Worm (Caenorhabditis elegans) whole organism, L3 larva: ENCODE data around the gene ppm-2.

Source experiments
- ceh-82 ChIP-seq: fragments of 150-350 bp; optimal IDR thresholded peaks from 2 replicates; lab custom pipeline; 2014; ENCODE audit warnings: missing biosample characterization, missing genetic modification characterization
- nhr-237 ChIP-seq: fragments of 150-350 bp; optimal IDR thresholded peaks from 2 replicates; lab custom pipeline; 2014; ENCODE audit warnings: missing biosample characterization, missing genetic modification characterization
- snpc-4 ChIP-seq: fragments of 150-350 bp; optimal IDR thresholded peaks from 2 replicates; lab custom pipeline; 2014; ENCODE audit warnings: missing biosample characterization, missing genetic modification characterization

DNA sequence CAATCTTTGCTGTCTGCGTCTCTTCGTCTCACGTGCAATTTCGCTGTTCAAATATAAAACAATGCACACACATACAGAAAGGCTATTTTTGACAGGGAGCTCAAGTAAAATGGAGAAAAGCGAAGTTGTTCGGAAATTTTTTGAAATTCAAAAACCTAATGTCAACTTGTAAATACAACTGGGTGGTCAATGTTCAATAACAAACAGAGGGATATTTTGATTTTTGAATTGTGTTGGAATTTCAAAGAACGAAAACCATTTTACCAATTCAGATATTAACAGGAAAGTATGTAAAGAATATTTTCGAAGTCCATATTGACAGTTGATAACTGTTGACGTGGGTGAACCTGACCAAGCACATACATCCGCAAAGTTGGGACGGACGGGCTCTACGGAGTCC lies 38.1 kb downstream of the ppm-2 start, which contains the start of gene tag-243:
- TF ChIP-seq nhr-237 (tag; lab: Kevin White, UChicago) (no peak), ceh-82 (tag; lab: Kevin White, UChicago) (no peak), snpc-4 (tag; lab: Kevin White, UChicago) (no peak)
